Worm (Caenorhabditis elegans) whole organism, late embryonic: ENCODE data around the gene T19D2.3.

Experiments
- ceh-2 ChIP-seq: sonication (generic microtip); optimal IDR thresholded peaks from 2 replicates; lab custom pipeline; 2016; ENCODE audit warnings: missing genotype, missing genetic modification characterization, missing compliant biosample characterization
- ceh-9 ChIP-seq: sonication (generic microtip); optimal IDR thresholded peaks from 2 replicates; lab custom pipeline; 2016; ENCODE audit warnings: mild to moderate bottlenecking, missing genetic modification characterization, inconsistent platforms, missing compliant biosample characterization
- lim-6 ChIP-seq: sonication (generic microtip); optimal IDR thresholded peaks from 2 replicates; lab custom pipeline; 2016; ENCODE audit warnings: missing genetic modification characterization, missing compliant biosample characterization
- pag-3 ChIP-seq: sonication (generic microtip); optimal IDR thresholded peaks from 2 replicates; lab custom pipeline; 2016; ENCODE audit warnings: missing compliant biosample characterization, missing genetic modification characterization, borderline replicate concordance
- rnt-1 ChIP-seq: sonication (generic microtip); optimal IDR thresholded peaks from 2 replicates; lab custom pipeline; 2016; ENCODE audit warnings: missing genetic modification characterization, missing compliant biosample characterization
- sox-4 ChIP-seq: sonication (generic microtip); optimal IDR thresholded peaks from 2 replicates; lab custom pipeline; 2017; ENCODE audit warnings: mild to moderate bottlenecking, missing genetic modification characterization, inconsistent platforms, missing compliant biosample characterization

DNA sequence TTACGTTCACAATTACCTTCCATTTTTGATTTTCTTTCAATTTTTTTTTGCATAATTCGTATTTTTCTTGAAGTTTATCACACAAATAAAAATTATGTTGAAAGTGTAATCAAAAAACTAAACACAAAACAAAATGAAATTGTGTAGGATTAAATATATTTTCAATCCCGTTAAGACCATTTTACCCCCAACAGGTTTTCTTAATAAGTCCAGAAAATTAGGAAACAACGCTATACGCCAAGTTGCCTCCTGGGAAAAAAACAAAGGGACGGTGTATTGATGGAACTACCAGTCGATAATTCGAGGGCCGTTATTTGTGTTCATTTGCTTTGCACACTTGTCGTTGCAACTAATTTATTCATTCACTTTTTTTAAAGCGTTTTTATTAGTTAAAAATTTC, 19.4 kb upstream of the T19D2.3 start:
- TF ChIP-seq lim-6 (tag; lab: Kevin White, UChicago) (no peak), ceh-9 (no peak), rnt-1 (no peak), sox-4 (no peak), pag-3 (tag; lab: Kevin White, UChicago) (no peak), ceh-2 (tag; lab: Kevin White, UChicago) (no peak)
